Worm (Caenorhabditis elegans) whole organism, young adult: ENCODE results near the gene col-155.

Experiments used
- B0035.1 ChIP-seq: sonication (generic microtip); optimal IDR thresholded peaks from 2 replicates; lab custom pipeline; 2016; ENCODE audit warnings: missing genetic modification characterization, mild to moderate bottlenecking, missing compliant biosample characterization, missing genotype, missing genetic modification reagents
- B0336.3 ChIP-seq: fragments of 200-800 bp; sonication (Bioruptor generic); IDR thresholded peaks from 2 replicates; pipeline ENCODE4 v1.3.6; 2022; ENCODE audit warnings: missing genetic modification characterization, missing compliant biosample characterization
- C06A6.2 ChIP-seq: fragments of 200-800 bp; sonication (Bioruptor generic); conservative IDR thresholded peaks from 2 replicates; pipeline ENCODE4 v1.3.6; 2022; ENCODE audit warnings: missing genetic modification characterization, missing compliant biosample characterization
- D2030.7 ChIP-seq: fragments of 200-800 bp; sonication (Bioruptor generic); IDR thresholded peaks from 2 replicates; pipeline ENCODE4 v1.3.6; 2022; ENCODE audit warnings: missing genetic modification reagents, missing genetic modification characterization, missing compliant biosample characterization
- F33H1.4 ChIP-seq: fragments of 200-800 bp; sonication (Bioruptor generic); IDR thresholded peaks from 2 replicates; pipeline ENCODE4 v1.3.6; 2022; ENCODE audit warnings: missing genetic modification reagents, missing genetic modification characterization, missing compliant biosample characterization
- F37B4.10 ChIP-seq: fragments of 200-800 bp; sonication (Bioruptor generic); IDR thresholded peaks from 2 replicates; pipeline ENCODE4 v1.3.6; 2022; ENCODE audit warnings: missing genetic modification characterization, missing compliant biosample characterization
- F52B5.7 ChIP-seq: sonication (generic microtip); optimal IDR thresholded peaks from 2 replicates; lab custom pipeline; 2016; ENCODE audit warnings: mild to moderate bottlenecking, missing genetic modification characterization, missing compliant biosample characterization
- F55B11.4 ChIP-seq: sonication (generic microtip); optimal IDR thresholded peaks from 2 replicates; lab custom pipeline; 2016; ENCODE audit warnings: missing compliant biosample characterization, missing genetic modification characterization, borderline replicate concordance; ENCODE audit not compliant: insufficient read depth
- K11D2.4 ChIP-seq: fragments of 200-800 bp; sonication (Bioruptor generic); IDR thresholded peaks from 2 replicates; pipeline ENCODE4 v1.3.6; 2022; ENCODE audit warnings: missing genetic modification reagents, missing genetic modification characterization, missing compliant biosample characterization
- T07F8.4 ChIP-seq: sonication (generic microtip); optimal IDR thresholded peaks from 2 replicates; lab custom pipeline; 2016; ENCODE audit warnings: mild to moderate bottlenecking, missing genetic modification characterization, moderate library complexity, missing compliant biosample characterization
- aptf-3 ChIP-seq: fragments of 200-800 bp; sonication (Bioruptor generic); IDR thresholded peaks from 2 replicates; pipeline ENCODE4 v1.3.6; 2022; ENCODE audit warnings: missing genetic modification characterization, missing compliant biosample characterization
- attf-6 ChIP-seq: fragments of 200-800 bp; sonication (Bioruptor generic); IDR thresholded peaks from 2 replicates; pipeline ENCODE4 v1.3.6; 2022; ENCODE audit warnings: missing genetic modification reagents, missing genetic modification characterization, missing compliant biosample characterization
- cebp-1 ChIP-seq, 2 experiments: fragments of 200-800 bp in 1 of 2; sonication (Bioruptor generic) in 1 of 2; sonication (generic microtip) in 1 of 2; IDR thresholded peaks in 1 of 2; optimal IDR thresholded peaks in 1 of 2; 2 replicates each; pipeline versions ENCODE4 v1.3.6 to Lab custom; 2017 to 2022; ENCODE audit warnings: missing compliant biosample characterization in 2 of 2, missing genetic modification characterization in 2 of 2, mild to moderate bottlenecking in 1 of 2, missing genetic modification reagents in 1 of 2, moderate library complexity in 1 of 2
- ceh-91 ChIP-seq: fragments of 200-800 bp; sonication (Bioruptor generic); IDR thresholded peaks from 2 replicates; pipeline ENCODE4 v1.3.6; 2022; ENCODE audit warnings: missing genetic modification reagents, missing genetic modification characterization, missing compliant biosample characterization
- dox-1 ChIP-seq: fragments of 200-800 bp; sonication (Bioruptor generic); IDR thresholded peaks from 2 replicates; pipeline ENCODE4 v1.3.6; 2022; ENCODE audit warnings: missing genetic modification reagents, missing genetic modification characterization, missing compliant biosample characterization
- fkh-3 ChIP-seq: sonication (generic microtip); optimal IDR thresholded peaks from 2 replicates; lab custom pipeline; 2016; ENCODE audit warnings: mild to moderate bottlenecking, missing genetic modification characterization, missing compliant biosample characterization
- gei-17 ChIP-seq: fragments of 200-800 bp; sonication (Bioruptor generic); optimal IDR thresholded peaks from 2 replicates; lab custom pipeline; 2018; ENCODE audit warnings: mild to moderate bottlenecking, missing genetic modification characterization, missing compliant biosample characterization
- him-1 ChIP-seq: sonication (generic microtip); optimal IDR thresholded peaks from 2 replicates; lab custom pipeline; 2016; ENCODE audit warnings: missing genotype, missing genetic modification reagents, missing genetic modification characterization, missing compliant biosample characterization
- hlh-26 ChIP-seq: fragments of 200-800 bp; sonication (Bioruptor generic); conservative IDR thresholded peaks from 2 replicates; pipeline ENCODE4 v1.3.6; 2022; ENCODE audit warnings: missing genetic modification reagents, missing genetic modification characterization, missing compliant biosample characterization
- hmg-1.2 ChIP-seq: fragments of 200-800 bp; sonication (Bioruptor generic); IDR thresholded peaks from 2 replicates; pipeline ENCODE4 v1.3.6; 2022; ENCODE audit warnings: missing genetic modification reagents, missing genetic modification characterization, missing compliant biosample characterization
- lag-1 ChIP-seq: fragments of 200-800 bp; sonication (Bioruptor generic); IDR thresholded peaks from 2 replicates; pipeline ENCODE4 v1.3.6; 2022; ENCODE audit warnings: missing genetic modification reagents, missing genetic modification characterization, missing compliant biosample characterization
- let-607 ChIP-seq, 2 experiments: fragments of 200-800 bp in 1 of 2; sonication (Bioruptor generic) in 1 of 2; sonication (generic microtip) in 1 of 2; optimal IDR thresholded peaks; 2 replicates each; lab custom pipeline; 2016 to 2018; ENCODE audit warnings: mild to moderate bottlenecking in 2 of 2, missing compliant biosample characterization in 2 of 2, missing genetic modification characterization in 2 of 2, moderate library complexity in 2 of 2, missing genotype in 1 of 2
- lin-26 ChIP-seq: fragments of 200-800 bp; sonication (Bioruptor generic); IDR thresholded peaks from 2 replicates; pipeline ENCODE4 v1.3.6; 2022; ENCODE audit warnings: missing genetic modification reagents, missing genetic modification characterization, missing compliant biosample characterization
- lsl-1 ChIP-seq: fragments of 200-800 bp; sonication (Bioruptor generic); optimal IDR thresholded peaks from 2 replicates; lab custom pipeline; 2018; ENCODE audit warnings: mild to moderate bottlenecking, missing genetic modification characterization, moderate library complexity, missing compliant biosample characterization
- madf-3 ChIP-seq: fragments of 200-800 bp; sonication (Bioruptor generic); IDR thresholded peaks from 2 replicates; pipeline ENCODE4 v1.3.6; 2022; ENCODE audit warnings: missing genetic modification reagents, missing genetic modification characterization, missing compliant biosample characterization
- madf-6 ChIP-seq: fragments of 200-800 bp; sonication (Bioruptor generic); IDR thresholded peaks from 2 replicates; pipeline ENCODE4 v1.3.6; 2022; ENCODE audit warnings: missing genetic modification reagents, missing genetic modification characterization, missing compliant biosample characterization
- nfya-1 ChIP-seq: sonication (generic microtip); optimal IDR thresholded peaks from 2 replicates; lab custom pipeline; 2017; ENCODE audit warnings: antibody characterized with exemption, missing compliant biosample characterization, missing genetic modification characterization, borderline replicate concordance; ENCODE audit not compliant: insufficient read depth
- nfyb-1 ChIP-seq: fragments of 200-800 bp; sonication (Bioruptor generic); IDR thresholded peaks from 2 replicates; pipeline ENCODE4 v1.3.6; 2022; ENCODE audit warnings: missing genetic modification reagents, missing genetic modification characterization, missing compliant biosample characterization
- nhr-120 ChIP-seq: fragments of 200-800 bp; sonication (Bioruptor generic); IDR thresholded peaks from 2 replicates; pipeline ENCODE4 v1.3.6; 2022; ENCODE audit warnings: missing genetic modification characterization, missing compliant biosample characterization
- nhr-90 ChIP-seq: sonication (generic microtip); optimal IDR thresholded peaks from 2 replicates; lab custom pipeline; 2016; ENCODE audit warnings: missing genotype, mild to moderate bottlenecking, missing genetic modification characterization, missing compliant biosample characterization
- pbrm-1 ChIP-seq: fragments of 200-800 bp; sonication (Bioruptor generic); IDR thresholded peaks from 2 replicates; pipeline ENCODE4 v1.3.6; 2022; ENCODE audit warnings: missing genetic modification reagents, missing genetic modification characterization, missing compliant biosample characterization
- repo-1 ChIP-seq: sonication (generic microtip); optimal IDR thresholded peaks from 2 replicates; lab custom pipeline; 2017; ENCODE audit warnings: mild to moderate bottlenecking, missing genetic modification characterization, missing compliant biosample characterization
- snpc-1.1 ChIP-seq: sonication (generic microtip); optimal IDR thresholded peaks from 2 replicates; lab custom pipeline; 2017; ENCODE audit warnings: missing genetic modification characterization, mild to moderate bottlenecking, missing compliant biosample characterization, antibody characterized with exemption, moderate library complexity, missing genotype, missing genetic modification reagents; ENCODE audit not compliant: insufficient read depth
- snpc-1.3 ChIP-seq: sonication (generic microtip); optimal IDR thresholded peaks from 2 replicates; lab custom pipeline; 2017; ENCODE audit warnings: missing genetic modification characterization, mild to moderate bottlenecking, missing compliant biosample characterization, antibody characterized with exemption, moderate library complexity, missing genotype, missing genetic modification reagents; ENCODE audit not compliant: insufficient read depth
- snpc-3.4 ChIP-seq: sonication (generic microtip); optimal IDR thresholded peaks from 2 replicates; lab custom pipeline; 2017; ENCODE audit warnings: missing genetic modification characterization, mild to moderate bottlenecking, missing compliant biosample characterization, antibody characterized with exemption, moderate library complexity, missing genotype, missing genetic modification reagents
- snpc-4 ChIP-seq, 5 experiments: fragments of 150-350 bp in 1 of 5; sonication (generic microtip) in 4 of 5; optimal IDR thresholded peaks; 2 replicates each; lab custom pipeline; 2014 to 2018; ENCODE audit warnings: missing genetic modification characterization in 5 of 5, missing biosample characterization in 3 of 5, antibody characterized with exemption in 2 of 5, mild to moderate bottlenecking in 2 of 5, missing compliant biosample characterization in 2 of 5, missing genotype in 2 of 5, moderate library complexity in 2 of 5, missing genetic modification reagents in 1 of 5
- sptf-2 ChIP-seq: fragments of 200-800 bp; sonication (Bioruptor generic); optimal IDR thresholded peaks from 2 replicates; lab custom pipeline; 2018; ENCODE audit warnings: mild to moderate bottlenecking, missing genetic modification characterization, missing compliant biosample characterization
- tbp1 ChIP-seq: fragments of 200-800 bp; sonication (Bioruptor generic); optimal IDR thresholded peaks from 2 replicates; lab custom pipeline; 2018; ENCODE audit warnings: mild to moderate bottlenecking, missing genetic modification characterization, missing compliant biosample characterization
- tlf-1 ChIP-seq: fragments of 200-800 bp; sonication (Bioruptor generic); optimal IDR thresholded peaks from 2 replicates; lab custom pipeline; 2018; ENCODE audit warnings: mild to moderate bottlenecking, missing genetic modification characterization, missing compliant biosample characterization

The col-155 gene

DNA sequence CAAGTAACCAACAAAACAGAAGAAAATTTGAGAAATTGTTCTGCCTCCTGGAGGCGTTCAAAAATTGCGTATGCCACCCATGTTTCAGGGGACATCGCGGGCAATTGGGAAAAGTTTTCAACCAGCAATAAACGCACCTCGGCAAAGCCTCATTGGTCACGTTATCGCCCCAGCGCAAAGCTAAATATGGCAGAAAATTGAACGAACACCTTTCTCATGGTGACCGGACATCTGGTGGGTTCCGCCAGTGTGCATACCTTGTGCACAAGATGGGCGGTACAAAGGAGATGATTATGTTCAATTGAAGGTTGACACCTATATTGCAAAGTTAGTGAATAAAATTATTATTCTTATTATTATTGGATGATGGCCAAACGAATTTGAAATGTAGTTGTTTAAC is 1.4 kb upstream of the col-155 start:
- TF ChIP-seq snpc-1.3 (tag; lab: Kevin White, UChicago) (peak; percentile 15), tbp1 (GFP tag; lab: Kevin White, UChicago) (peak; percentile 60), dox-1 (GFP tag; lab: Robert Waterston, UW) (peak; percentile 73; the same call in 1 of the 2 replicates), D2030.7 (GFP tag; lab: Robert Waterston, UW) (peak; percentile 62), snpc-4 (GFP tag; optimal IDR thresholded peaks at IDR 0.05; lab: Kevin White, UChicago) (peak; percentile 85), snpc-4 (tag; optimal IDR thresholded peaks at IDR 0.05; lab: Kevin White, UChicago) (peak in 3 of 4 experiments; percentile 86 to 92 (median 91)), him-1 (tag; lab: Kevin White, UChicago) (peak; percentile 48), lsl-1 (GFP tag; lab: Kevin White, UChicago) (peak; percentile 14), lin-26 (GFP tag; lab: Robert Waterston, UW) (0 out of 2 replicates have a peak, but pooled peaks have one; percentile 32), snpc-3.4 (tag; lab: Kevin White, UChicago) (peak; percentile 61), madf-6 (GFP tag; lab: Robert Waterston, UW) (peak; percentile 40; the same call in 1 of the 2 replicates), hmg-1.2 (GFP tag; lab: Robert Waterston, UW) (peak; percentile 73), snpc-1.1 (tag; lab: Kevin White, UChicago) (peak; percentile 88), pbrm-1 (GFP tag; lab: Robert Waterston, UW) (peak; percentile 52; the same call in 1 of the 2 replicates), F33H1.4 (0 out of 2 replicates have a peak, but pooled peaks have one; percentile 30), nfyb-1 (GFP tag; lab: Robert Waterston, UW) (peak; percentile 47; the same call in 1 of the 2 replicates)

DNA sequence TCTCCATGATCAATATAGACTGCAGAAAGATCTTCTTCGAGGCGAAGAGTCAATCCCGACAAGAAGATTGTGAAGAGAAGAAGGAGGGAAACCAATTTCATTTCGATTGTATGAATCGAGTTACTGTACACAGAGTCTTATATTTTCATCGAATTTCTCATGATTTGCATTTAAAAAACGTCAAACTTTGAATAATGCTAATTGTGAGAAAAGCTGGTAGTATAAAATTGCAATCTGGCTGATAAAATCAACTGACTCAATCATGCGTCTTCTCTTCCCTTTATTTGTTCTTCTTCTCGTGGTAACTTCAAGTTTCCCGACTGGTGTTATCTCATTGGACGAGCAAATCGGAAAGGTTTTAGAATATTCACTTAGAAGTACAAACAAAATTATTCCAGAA is 718 bp upstream of the col-155 start, which contains the start of the genes K03B8.11 and K03B8.14:
TSS of gene K03B8.11 (minus strand) at position 101 of the 400 bp plus-strand sequence.
TSS of gene K03B8.14 (plus strand) at position 110 of the 400 bp plus-strand sequence.
- no peak for TF ChIP-seq madf-3
- TF ChIP-seq ceh-91 (GFP tag; lab: Robert Waterston, UW): no peak
- no peak for TF ChIP-seq nfya-1 (tag; lab: Kevin White, UChicago)
- TF ChIP-seq C06A6.2: no peak
- no peak for TF ChIP-seq B0035.1 (tag; lab: Kevin White, UChicago)
- no peak for TF ChIP-seq nfyb-1 (GFP tag; lab: Robert Waterston, UW)
- TF ChIP-seq madf-6 (GFP tag; lab: Robert Waterston, UW): no peak
- no peak for TF ChIP-seq K11D2.4 (GFP tag; lab: Robert Waterston, UW)
- no peak for TF ChIP-seq F37B4.10 (GFP tag; lab: Robert Waterston, UW)
- no peak for TF ChIP-seq B0336.3 (GFP tag; lab: Robert Waterston, UW)
- no peak for TF ChIP-seq hmg-1.2 (GFP tag; lab: Robert Waterston, UW)
- TF ChIP-seq nhr-120 (GFP tag; lab: Robert Waterston, UW): no peak
- TF ChIP-seq attf-6: no peak
- TF ChIP-seq snpc-1.3 (tag; lab: Kevin White, UChicago): no peak
- no peak for TF ChIP-seq tlf-1 (GFP tag; lab: Kevin White, UChicago)
- TF ChIP-seq F52B5.7 (tag; lab: Kevin White, UChicago): no peak
- no peak for TF ChIP-seq sptf-2 (GFP tag; lab: Kevin White, UChicago)

- TF ChIP-seq repo-1 (no peak), hlh-26 (GFP tag; lab: Robert Waterston, UW) (no peak), nfyb-1 (GFP tag; lab: Robert Waterston, UW) (no peak), aptf-3 (GFP tag; lab: Robert Waterston, UW) (no peak), cebp-1 (GFP tag; IDR thresholded peaks at IDR 0.05; lab: Robert Waterston, UW) (no peak), cebp-1 (tag; optimal IDR thresholded peaks at IDR 0.05; lab: Kevin White, UChicago) (no peak), gei-17 (no peak), lag-1 (GFP tag; lab: Robert Waterston, UW) (no peak), nhr-90 (tag; lab: Kevin White, UChicago) (no peak), let-607 (tag; optimal IDR thresholded peaks at IDR 0.05; lab: Kevin White, UChicago) (no peak), T07F8.4 (tag; lab: Kevin White, UChicago) (no peak), F55B11.4 (tag; lab: Kevin White, UChicago) (no peak), fkh-3 (tag; lab: Kevin White, UChicago) (no peak)
Measured at ce11 chrV:11386428-11386827, 3.2 kb downstream of the col-155 start, which contains the start of gene F55C10.4. F55C10.4 (plus strand) TSS chrV:11386728.
